Worm (Caenorhabditis elegans) whole organism, mixed stage, embryonic: ENCODE measurements around the gene wah-1.

ENCODE experiments used
- M03D4.4 ChIP-seq: sonication (generic microtip); optimal IDR thresholded peaks from 2 replicates; lab custom pipeline; 2017; ENCODE audit warnings: mild to moderate bottlenecking, missing genetic modification characterization, missing compliant biosample characterization
- bed-3 ChIP-seq: fragments of 200-800 bp; sonication (Bioruptor generic); optimal IDR thresholded peaks from 3 replicates; lab custom pipeline; 2018; ENCODE audit warnings: mild to moderate bottlenecking, missing genetic modification characterization, moderate library complexity, missing compliant biosample characterization
- blmp-1 ChIP-seq: fragments of 150-350 bp; optimal IDR thresholded peaks from 2 replicates; lab custom pipeline; 2014; ENCODE audit warnings: missing biosample characterization, missing genetic modification characterization
- ceh-39 ChIP-seq: fragments of 150-350 bp; optimal IDR thresholded peaks from 2 replicates; lab custom pipeline; 2014; ENCODE audit warnings: missing biosample characterization, missing genetic modification characterization
- ceh-43 ChIP-seq: fragments of 200-800 bp; sonication (Bioruptor generic); optimal IDR thresholded peaks from 2 replicates; lab custom pipeline; 2018; ENCODE audit warnings: mild to moderate bottlenecking, missing genetic modification characterization, moderate library complexity, missing compliant biosample characterization
- ceh-83 ChIP-seq: fragments of 200-800 bp; sonication (Bioruptor generic); optimal IDR thresholded peaks from 2 replicates; lab custom pipeline; 2018; ENCODE audit warnings: mild to moderate bottlenecking, missing genetic modification characterization, missing compliant biosample characterization
- ces-1 ChIP-seq: fragments of 150-350 bp; optimal IDR thresholded peaks from 2 replicates; lab custom pipeline; 2014; ENCODE audit warnings: missing biosample characterization, missing genetic modification reagents, missing genetic modification characterization
- cnd-1 ChIP-seq: fragments of 200-800 bp; sonication (Bioruptor generic); optimal IDR thresholded peaks from 2 replicates; lab custom pipeline; 2018; ENCODE audit warnings: mild to moderate bottlenecking, missing genetic modification characterization, missing compliant biosample characterization
- drap-1 ChIP-seq: fragments of 200-800 bp; sonication (Bioruptor generic); optimal IDR thresholded peaks from 3 replicates; lab custom pipeline; 2018; ENCODE audit warnings: mild to moderate bottlenecking, missing genetic modification characterization, missing compliant biosample characterization
- elt-1 ChIP-seq: sonication (generic microtip); optimal IDR thresholded peaks from 2 replicates; lab custom pipeline; 2017; ENCODE audit warnings: missing genetic modification characterization, mild to moderate bottlenecking, missing compliant biosample characterization, antibody characterized with exemption, moderate library complexity, borderline replicate concordance; ENCODE audit not compliant: insufficient read depth
- elt-3 ChIP-seq: fragments of 150-350 bp; optimal IDR thresholded peaks from 2 replicates; lab custom pipeline; 2014; ENCODE audit warnings: missing biosample characterization, missing genetic modification characterization
- flh-1 ChIP-seq: fragments of 200-800 bp; sonication (Bioruptor generic); optimal IDR thresholded peaks from 2 replicates; lab custom pipeline; 2018; ENCODE audit warnings: mild to moderate bottlenecking, missing genetic modification characterization, moderate library complexity, missing compliant biosample characterization
- ham-2 ChIP-seq: fragments of 200-800 bp; sonication (Bioruptor generic); optimal IDR thresholded peaks from 2 replicates; lab custom pipeline; 2018; ENCODE audit warnings: mild to moderate bottlenecking, missing genetic modification characterization, missing compliant biosample characterization
- lin-13 ChIP-seq: fragments of 150-350 bp; optimal IDR thresholded peaks from 2 replicates; lab custom pipeline; 2014; ENCODE audit warnings: missing biosample characterization, missing genetic modification characterization
- lin-32 ChIP-seq: fragments of 200-800 bp; sonication (Bioruptor generic); optimal IDR thresholded peaks from 2 replicates; lab custom pipeline; 2018; ENCODE audit warnings: mild to moderate bottlenecking, missing genetic modification characterization, missing compliant biosample characterization
- mab-5 ChIP-seq: fragments of 150-350 bp; optimal IDR thresholded peaks from 2 replicates; lab custom pipeline; 2014; ENCODE audit warnings: missing biosample characterization, missing genetic modification characterization
- mep-1 ChIP-seq: fragments of 150-350 bp; optimal IDR thresholded peaks from 2 replicates; lab custom pipeline; 2017; ENCODE audit warnings: missing biosample characterization, missing genetic modification reagents, missing genetic modification characterization, inconsistent platforms
- mls-2 ChIP-seq: sonication (generic microtip); optimal IDR thresholded peaks from 2 replicates; lab custom pipeline; 2016; ENCODE audit warnings: mild to moderate bottlenecking, missing genetic modification characterization, moderate library complexity, missing compliant biosample characterization
- nhr-2 ChIP-seq: fragments of 150-350 bp; optimal IDR thresholded peaks from 2 replicates; lab custom pipeline; 2014; ENCODE audit warnings: missing biosample characterization, missing genetic modification characterization
- nhr-237 ChIP-seq: fragments of 150-350 bp; optimal IDR thresholded peaks from 2 replicates; lab custom pipeline; 2014; ENCODE audit warnings: missing biosample characterization, missing genetic modification characterization
- nhr-28 ChIP-seq: fragments of 150-350 bp; optimal IDR thresholded peaks from 2 replicates; lab custom pipeline; 2014; ENCODE audit warnings: missing biosample characterization, missing genetic modification characterization
- nhr-76 ChIP-seq: sonication (generic microtip); optimal IDR thresholded peaks from 2 replicates; lab custom pipeline; 2017; ENCODE audit warnings: missing biosample characterization, missing genetic modification characterization
- pha-4 ChIP-seq: fragments of 150-350 bp; optimal IDR thresholded peaks from 2 replicates; lab custom pipeline; 2018; ENCODE audit warnings: missing biosample characterization, missing genetic modification reagents, missing genetic modification characterization
- sem-2 ChIP-seq: fragments of 200-800 bp; sonication (Bioruptor generic); optimal IDR thresholded peaks from 2 replicates; lab custom pipeline; 2018; ENCODE audit warnings: mild to moderate bottlenecking, missing genetic modification characterization, missing compliant biosample characterization
- snpc-4 ChIP-seq: fragments of 150-350 bp; optimal IDR thresholded peaks from 2 replicates; lab custom pipeline; 2014; ENCODE audit warnings: missing biosample characterization, missing genetic modification characterization
- sptf-1 ChIP-seq: sonication (generic microtip); optimal IDR thresholded peaks from 2 replicates; lab custom pipeline; 2017; ENCODE audit warnings: mild to moderate bottlenecking, missing genetic modification characterization, moderate library complexity, missing compliant biosample characterization
- tbx-8 ChIP-seq: fragments of 200-800 bp; sonication (Bioruptor generic); optimal IDR thresholded peaks from 2 replicates; lab custom pipeline; 2018; ENCODE audit warnings: mild to moderate bottlenecking, missing genetic modification characterization, moderate library complexity, missing compliant biosample characterization
- unc-120 ChIP-seq: sonication (generic microtip); optimal IDR thresholded peaks from 2 replicates; lab custom pipeline; 2017; ENCODE audit warnings: missing genetic modification characterization, missing compliant biosample characterization; ENCODE audit not compliant: poor library complexity, severe bottlenecking
- unc-39 ChIP-seq: fragments of 150-350 bp; optimal IDR thresholded peaks from 2 replicates; lab custom pipeline; 2014; ENCODE audit warnings: missing biosample characterization, missing genetic modification characterization
- unc-62 ChIP-seq: fragments of 150-350 bp; optimal IDR thresholded peaks from 2 replicates; lab custom pipeline; 2014; ENCODE audit warnings: missing biosample characterization, missing genetic modification reagents, missing genetic modification characterization
- zip-8 ChIP-seq: fragments of 150-350 bp; optimal IDR thresholded peaks from 2 replicates; lab custom pipeline; 2014; ENCODE audit warnings: missing biosample characterization, missing genetic modification characterization
- ztf-11 ChIP-seq: fragments of 150-350 bp; optimal IDR thresholded peaks from 2 replicates; lab custom pipeline; 2014; ENCODE audit warnings: missing biosample characterization, missing genetic modification characterization

Gene wah-1

DNA sequence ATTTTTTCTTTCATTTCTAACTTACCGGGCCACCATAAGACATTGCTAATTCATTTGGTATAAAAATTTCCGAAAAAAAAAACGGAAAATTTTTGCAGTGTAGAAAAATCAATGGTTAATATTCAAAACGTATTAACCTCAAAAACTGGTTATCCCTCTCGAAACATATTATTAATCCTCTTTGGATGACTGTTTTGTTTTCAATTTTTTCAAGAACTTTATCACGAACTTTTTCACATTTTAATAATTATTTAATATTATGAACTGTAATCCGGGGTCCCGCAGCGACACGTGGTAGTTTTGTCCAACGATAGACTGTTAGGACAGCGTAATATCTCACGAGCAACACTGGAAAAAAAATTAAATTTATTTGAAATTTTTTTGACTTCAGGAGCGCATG is 38.8 kb downstream of the wah-1 start, which contains the start of gene Y79H2A.12:
Y79H2A.12 (minus strand) TSS at position 101 of the 400 bp plus-strand sequence.
- TF ChIP-seq nhr-2 (no peak), cnd-1 (tag; lab: Kevin White, UChicago) (no peak), ztf-11 (no peak), nhr-28 (no peak), nhr-237 (tag; lab: Kevin White, UChicago) (no peak), sptf-1 (tag; lab: Kevin White, UChicago) (no peak), zip-8 (no peak), elt-3 (tag; lab: Kevin White, UChicago) (no peak), M03D4.4 (tag; lab: Kevin White, UChicago) (no peak), lin-13 (tag; lab: Kevin White, UChicago) (no peak), mls-2 (tag; lab: Kevin White, UChicago) (no peak), unc-120 (no peak), elt-1 (tag; lab: Kevin White, UChicago) (no peak), sem-2 (GFP tag; lab: Kevin White, UChicago) (no peak)

ce11 chrIII:12030669-12031068 is 40.7 kb downstream of the wah-1 start, which contains the start of gene Y79H2A.2:
Y79H2A.2 (minus strand) TSS chrIII:12030769.
- TF ChIP-seq mls-2 (tag; lab: Kevin White, UChicago) (no peak), mep-1 (no peak)

ce11 chrIII:12033259-12033658 is 43.3 kb downstream of the wah-1 start:
- no peak for TF ChIP-seq elt-1 (tag; lab: Kevin White, UChicago)
- TF ChIP-seq pha-4, result no peak
- no peak for TF ChIP-seq lin-32
- no peak for TF ChIP-seq nhr-28
- no peak for TF ChIP-seq mab-5 (tag; lab: Kevin White, UChicago)
- no peak for TF ChIP-seq ham-2 (GFP tag; lab: Kevin White, UChicago)
- no peak for TF ChIP-seq bed-3 (GFP tag; lab: Kevin White, UChicago)
- TF ChIP-seq sptf-1 (tag; lab: Kevin White, UChicago), result no peak
- no peak for TF ChIP-seq elt-3 (tag; lab: Kevin White, UChicago)
- no peak for TF ChIP-seq unc-120
- no peak for TF ChIP-seq flh-1 (GFP tag; lab: Kevin White, UChicago)
- no peak for TF ChIP-seq unc-39

DNA sequence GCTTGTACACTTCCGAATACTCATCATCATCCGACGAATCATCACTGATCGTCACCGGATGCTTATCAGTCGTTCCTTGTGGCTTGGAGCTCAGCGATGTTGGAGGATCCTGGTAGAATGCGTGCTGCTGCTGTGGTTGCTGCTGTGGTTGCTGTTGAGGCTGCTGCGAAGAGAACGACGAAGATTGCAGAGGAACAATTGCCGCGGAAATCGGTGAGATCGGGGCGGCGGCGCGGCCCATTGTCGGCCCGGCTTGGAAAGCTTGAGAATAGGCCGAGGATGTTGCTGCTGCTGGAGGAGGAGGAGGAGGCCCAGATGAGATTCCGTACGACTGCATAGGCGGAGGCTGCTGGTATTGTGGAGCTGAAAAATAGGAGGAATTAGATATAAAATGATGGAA is 44.3 kb downstream of the wah-1 start:
- TF ChIP-seq tbx-8 (GFP tag; lab: Kevin White, UChicago) (no peak), elt-1 (tag; lab: Kevin White, UChicago) (no peak), snpc-4 (no peak), nhr-237 (tag; lab: Kevin White, UChicago) (no peak), mab-5 (tag; lab: Kevin White, UChicago) (no peak), cnd-1 (tag; lab: Kevin White, UChicago) (no peak), ceh-83 (GFP tag; lab: Kevin White, UChicago) (no peak), flh-1 (GFP tag; lab: Kevin White, UChicago) (no peak), ces-1 (no peak), mep-1 (no peak), pha-4 (no peak), elt-3 (tag; lab: Kevin White, UChicago) (no peak), ceh-39 (tag; lab: Kevin White, UChicago) (no peak)

ce11 chrIII:12037217-12037616 is 47.2 kb downstream of the wah-1 start:
- no peak for TF ChIP-seq M03D4.4 (tag; lab: Kevin White, UChicago)
- no peak for TF ChIP-seq unc-62
- no peak for TF ChIP-seq ham-2 (GFP tag; lab: Kevin White, UChicago)
- TF ChIP-seq mep-1, result no peak
- no peak for TF ChIP-seq pha-4
- TF ChIP-seq ceh-83 (GFP tag; lab: Kevin White, UChicago), result no peak
- no peak for TF ChIP-seq bed-3 (GFP tag; lab: Kevin White, UChicago)
- TF ChIP-seq elt-3 (tag; lab: Kevin White, UChicago), result no peak

- no peak for TF ChIP-seq sptf-1 (tag; lab: Kevin White, UChicago)
- no peak for TF ChIP-seq nhr-2
- no peak for TF ChIP-seq elt-3 (tag; lab: Kevin White, UChicago)
- no peak for TF ChIP-seq nhr-28
- TF ChIP-seq nhr-76 (tag; lab: Kevin White, UChicago), result no peak
- TF ChIP-seq unc-62, result no peak
- no peak for TF ChIP-seq pha-4
- TF ChIP-seq ceh-43, result no peak
- TF ChIP-seq blmp-1, result no peak
- TF ChIP-seq unc-39, result no peak
- no peak for TF ChIP-seq drap-1 (GFP tag; lab: Kevin White, UChicago)
Measured at ce11 chrIII:12040999-12041398, 51.0 kb downstream of the wah-1 start, which contains the start of gene Y79H2A.4. Y79H2A.4 (plus strand) TSS chrIII:12041299.
